Fruit fly (Drosophila melanogaster) whole organism, embryonic: Measurements from ENCODE around the gene Doc2.
A peak's percentile ranks its signal among the peaks of the same experiment; 100 is the strongest.

Experiments used
- Blimp-1 ChIP-seq: fragments of 200-800 bp; sonication (Bioruptor generic); optimal IDR thresholded peaks from 3 replicates; lab custom pipeline; 2018; ENCODE audit warnings: missing biosample characterization, missing genetic modification characterization, mild to moderate bottlenecking, moderate library complexity, missing genetic modification reagents
- CG10274 ChIP-seq: fragments of 200-800 bp; sonication (Bioruptor generic); optimal IDR thresholded peaks from 3 replicates; lab custom pipeline; 2017; ENCODE audit warnings: missing biosample characterization, mild to moderate bottlenecking, missing genetic modification characterization
- CG10321 ChIP-seq: fragments of 200-800 bp; sonication (Bioruptor generic); IDR thresholded peaks from 2 replicates; pipeline ENCODE4 v1.3.6; 2022; ENCODE audit warnings: missing biosample characterization, missing genetic modification characterization
- CG10543 ChIP-seq: fragments of 200-800 bp; sonication (Bioruptor generic); optimal IDR thresholded peaks from 3 replicates; lab custom pipeline; 2017; ENCODE audit warnings: missing biosample characterization, mild to moderate bottlenecking, missing genetic modification characterization, moderate library complexity
- CG10959 ChIP-seq: fragments of 200-800 bp; sonication (Bioruptor generic); IDR thresholded peaks from 2 replicates; pipeline ENCODE4 v1.3.6; 2022; ENCODE audit warnings: missing biosample characterization, missing genetic modification characterization
- CG12391 ChIP-seq: fragments of 200-800 bp; sonication (Bioruptor generic); optimal IDR thresholded peaks from 3 replicates; lab custom pipeline; 2018; ENCODE audit warnings: missing biosample characterization, mild to moderate bottlenecking, missing genetic modification characterization, moderate library complexity
- CG15479 ChIP-seq: fragments of 200-800 bp; sonication (Bioruptor generic); optimal IDR thresholded peaks from 3 replicates; lab custom pipeline; 2019; ENCODE audit warnings: missing biosample characterization, mild to moderate bottlenecking, missing genetic modification characterization, moderate library complexity
- CG15601 ChIP-seq: fragments of 200-800 bp; sonication (Bioruptor generic); optimal IDR thresholded peaks from 3 replicates; lab custom pipeline; 2019; ENCODE audit warnings: missing biosample characterization, mild to moderate bottlenecking, missing genetic modification characterization, moderate library complexity
- CG17359 ChIP-seq: fragments of 200-800 bp; sonication (Bioruptor generic); optimal IDR thresholded peaks from 3 replicates; lab custom pipeline; 2018; ENCODE audit warnings: missing biosample characterization, mild to moderate bottlenecking, missing genetic modification characterization, moderate library complexity
- CG17802 ChIP-seq: fragments of 200-800 bp; sonication (Bioruptor generic); optimal IDR thresholded peaks from 2 replicates; lab custom pipeline; 2018; ENCODE audit warnings: missing biosample characterization, mild to moderate bottlenecking, missing genetic modification characterization, moderate library complexity
- CG1792 ChIP-seq: fragments of 200-800 bp; sonication (Bioruptor generic); optimal IDR thresholded peaks from 2 replicates; lab custom pipeline; 2016; ENCODE audit warnings: missing biosample characterization, missing genetic modification characterization
- CG18619 ChIP-seq: fragments of 200-800 bp; sonication (Bioruptor generic); optimal IDR thresholded peaks from 3 replicates; lab custom pipeline; 2017; ENCODE audit warnings: missing biosample characterization, mild to moderate bottlenecking, missing genetic modification characterization
- CG18764 ChIP-seq: fragments of 200-800 bp; sonication (Bioruptor generic); optimal IDR thresholded peaks from 3 replicates; lab custom pipeline; 2016; ENCODE audit warnings: missing biosample characterization, missing genetic modification characterization
- CG2875 ChIP-seq: fragments of 200-800 bp; sonication (Bioruptor generic); optimal IDR thresholded peaks from 2 replicates; lab custom pipeline; 2017; ENCODE audit warnings: missing biosample characterization, mild to moderate bottlenecking, missing genetic modification characterization, missing genetic modification reagents
- CG3281 ChIP-seq: fragments of 200-800 bp; sonication (Bioruptor generic); optimal IDR thresholded peaks from 3 replicates; lab custom pipeline; 2017; ENCODE audit warnings: missing biosample characterization, mild to moderate bottlenecking, missing genetic modification characterization
- CG33557 ChIP-seq: fragments of 200-800 bp; sonication (Bioruptor generic); optimal IDR thresholded peaks from 2 replicates; lab custom pipeline; 2019; ENCODE audit warnings: missing biosample characterization, mild to moderate bottlenecking, missing genetic modification characterization, moderate library complexity
- CG42726 ChIP-seq: fragments of 200-800 bp; sonication (Bioruptor generic); IDR thresholded peaks from 2 replicates; pipeline ENCODE4 v1.3.6; 2022; ENCODE audit warnings: missing biosample characterization, missing genetic modification characterization; ENCODE audit not compliant: partially characterized antibody
- CG4360 ChIP-seq: fragments of 200-800 bp; sonication (Bioruptor generic); IDR thresholded peaks from 2 replicates; pipeline ENCODE4 v1.3.6; 2022; ENCODE audit warnings: missing biosample characterization, missing genetic modification characterization
- CG4854 ChIP-seq: fragments of 200-800 bp; sonication (Bioruptor generic); optimal IDR thresholded peaks from 2 replicates; lab custom pipeline; 2016; ENCODE audit warnings: missing biosample characterization, missing genetic modification characterization, inconsistent platforms
- CG6791 ChIP-seq: fragments of 200-800 bp; sonication (Bioruptor generic); IDR thresholded peaks from 3 replicates; pipeline ENCODE4 v1.3.6; 2022; ENCODE audit warnings: missing biosample characterization, missing genetic modification characterization; ENCODE audit not compliant: partially characterized antibody
- CG7745 ChIP-seq: fragments of 200-800 bp; sonication (Bioruptor generic); optimal IDR thresholded peaks from 2 replicates; lab custom pipeline; 2018; ENCODE audit warnings: missing biosample characterization, mild to moderate bottlenecking, missing genetic modification characterization, moderate library complexity
- CG7963 ChIP-seq: fragments of 200-800 bp; sonication (Bioruptor generic); IDR thresholded peaks from 3 replicates; pipeline ENCODE4 v1.3.6; 2022; ENCODE audit warnings: missing biosample characterization, missing genetic modification characterization; ENCODE audit not compliant: partially characterized antibody
- CG9932 ChIP-seq: fragments of 200-800 bp; sonication (Bioruptor generic); IDR thresholded peaks from 2 replicates; pipeline ENCODE4 v1.3.6; 2022; ENCODE audit warnings: missing biosample characterization, missing genetic modification characterization
- Fer3 ChIP-seq: fragments of 200-800 bp; sonication (Bioruptor generic); optimal IDR thresholded peaks from 2 replicates; lab custom pipeline; 2018; ENCODE audit warnings: missing biosample characterization, mild to moderate bottlenecking, missing genetic modification characterization, moderate library complexity
- HmgD ChIP-seq: fragments of 200-800 bp; sonication (Bioruptor generic); optimal IDR thresholded peaks from 3 replicates; lab custom pipeline; 2016; ENCODE audit warnings: missing biosample characterization, missing genetic modification characterization
- Hr39 ChIP-seq: fragments of >200 bp; optimal IDR thresholded peaks from 2 replicates; lab custom pipeline; 2017
- Jarid2 ChIP-seq: fragments of 200-800 bp; sonication (Bioruptor generic); optimal IDR thresholded peaks from 3 replicates; lab custom pipeline; 2017; ENCODE audit warnings: mild to moderate bottlenecking, missing biosample characterization, missing genetic modification reagents, missing genetic modification characterization
- Meics ChIP-seq: fragments of 200-800 bp; sonication (Bioruptor generic); optimal IDR thresholded peaks from 2 replicates; lab custom pipeline; 2017; ENCODE audit warnings: missing biosample characterization, mild to moderate bottlenecking, missing genetic modification characterization
- Oli ChIP-seq: fragments of 200-800 bp; sonication (Bioruptor generic); optimal IDR thresholded peaks from 2 replicates; lab custom pipeline; 2018; ENCODE audit warnings: missing biosample characterization, mild to moderate bottlenecking, missing genetic modification characterization, moderate library complexity
- aop ChIP-seq: fragments of 200-800 bp; sonication (Bioruptor generic); IDR thresholded peaks from 2 replicates; pipeline ENCODE4 v1.3.6; 2022; ENCODE audit warnings: missing biosample characterization, missing genetic modification characterization
- ap ChIP-seq: fragments of 200-800 bp; sonication (Bioruptor generic); IDR thresholded peaks from 2 replicates; pipeline ENCODE4 v1.3.6; 2022; ENCODE audit warnings: missing biosample characterization, missing genetic modification characterization
- ara ChIP-seq: fragments of 200-800 bp; sonication (Bioruptor generic); IDR thresholded peaks from 2 replicates; pipeline ENCODE4 v1.3.6; 2022; ENCODE audit warnings: missing biosample characterization, missing genetic modification characterization
- az2 ChIP-seq: fragments of 200-800 bp; sonication (Bioruptor generic); optimal IDR thresholded peaks from 3 replicates; lab custom pipeline; 2016; ENCODE audit warnings: missing biosample characterization, missing genetic modification characterization
- cwo ChIP-seq: fragments of 200-800 bp; sonication (Bioruptor generic); optimal IDR thresholded peaks from 3 replicates; lab custom pipeline; 2017; ENCODE audit warnings: missing biosample characterization, missing genetic modification characterization, mild to moderate bottlenecking, moderate library complexity, missing genetic modification reagents
- fu2 ChIP-seq: fragments of 200-800 bp; sonication (Bioruptor generic); optimal IDR thresholded peaks from 2 replicates; lab custom pipeline; 2016; ENCODE audit warnings: missing biosample characterization, missing genetic modification characterization
- gfzf ChIP-seq: fragments of 200-800 bp; sonication (Bioruptor generic); optimal IDR thresholded peaks from 2 replicates; lab custom pipeline; 2016; ENCODE audit warnings: missing biosample characterization, mild to moderate bottlenecking, missing genetic modification characterization, moderate library complexity
- grn ChIP-seq: fragments of 200-800 bp; sonication (Bioruptor generic); optimal IDR thresholded peaks from 3 replicates; lab custom pipeline; 2017; ENCODE audit warnings: missing biosample characterization, missing genetic modification characterization
- gt ChIP-seq: fragments of 200-800 bp; sonication (Bioruptor generic); IDR thresholded peaks from 2 replicates; pipeline ENCODE4 v1.3.6; 2022; ENCODE audit warnings: missing biosample characterization, missing genetic modification characterization
- her ChIP-seq: fragments of 200-800 bp; sonication (Bioruptor generic); optimal IDR thresholded peaks from 2 replicates; lab custom pipeline; 2016; ENCODE audit warnings: missing biosample characterization, missing genetic modification characterization
- jigr1 ChIP-seq: fragments of 200-800 bp; sonication (Bioruptor generic); IDR thresholded peaks from 3 replicates; pipeline ENCODE4 v1.3.6; 2022; ENCODE audit warnings: missing biosample characterization, missing genetic modification characterization
- jing ChIP-seq: fragments of 200-800 bp; sonication (Bioruptor generic); optimal IDR thresholded peaks from 2 replicates; lab custom pipeline; 2018; ENCODE audit warnings: missing biosample characterization, mild to moderate bottlenecking, missing genetic modification characterization
- kay ChIP-seq: fragments of 200-800 bp; sonication (Bioruptor generic); optimal IDR thresholded peaks from 2 replicates; lab custom pipeline; 2016; ENCODE audit warnings: missing biosample characterization, missing genetic modification characterization
- lab ChIP-seq: fragments of 200-800 bp; sonication (Bioruptor generic); optimal IDR thresholded peaks from 3 replicates; lab custom pipeline; 2017; ENCODE audit warnings: missing biosample characterization, missing genetic modification characterization, mild to moderate bottlenecking, moderate library complexity, missing genetic modification reagents
- lmd ChIP-seq: fragments of 200-800 bp; sonication (Bioruptor generic); IDR thresholded peaks from 2 replicates; pipeline ENCODE4 v1.3.6; 2022; ENCODE audit warnings: missing biosample characterization, missing genetic modification characterization
- mirr ChIP-seq: fragments of 200-800 bp; sonication (Bioruptor generic); optimal IDR thresholded peaks from 3 replicates; lab custom pipeline; 2018; ENCODE audit warnings: missing biosample characterization, mild to moderate bottlenecking, missing genetic modification characterization
- nerfin-2 ChIP-seq: fragments of 200-800 bp; sonication (Bioruptor generic); IDR thresholded peaks from 2 replicates; pipeline ENCODE4 v1.3.6; 2022; ENCODE audit warnings: missing biosample characterization, missing genetic modification characterization; ENCODE audit not compliant: partially characterized antibody
- pan ChIP-seq, 4 experiments: fragments of >200 bp in 3 of 4; fragments of 200-800 bp in 1 of 4; sonication (Bioruptor generic) in 1 of 4; optimal IDR thresholded peaks in 3 of 4; IDR thresholded peaks in 1 of 4; 2 replicates each; pipeline versions ENCODE4 v1.3.6 to Lab custom; 2017 to 2022; ENCODE audit warnings: missing biosample characterization in 2 of 4, missing genetic modification characterization in 2 of 4, mixed read lengths in 1 of 4
- tap ChIP-seq: fragments of 200-800 bp; optimal IDR thresholded peaks from 3 replicates; lab custom pipeline; 2019; ENCODE audit warnings: missing biosample characterization, mild to moderate bottlenecking, missing genetic modification characterization, moderate library complexity
- tna ChIP-seq: fragments of 200-800 bp; sonication (Bioruptor generic); IDR thresholded peaks from 2 replicates; pipeline ENCODE4 v1.3.6; 2022; ENCODE audit warnings: missing biosample characterization, missing genetic modification characterization; ENCODE audit not compliant: partially characterized antibody
- trem ChIP-seq: fragments of 200-800 bp; optimal IDR thresholded peaks from 3 replicates; lab custom pipeline; 2019; ENCODE audit warnings: missing biosample characterization, mild to moderate bottlenecking, missing genetic modification characterization, moderate library complexity

Doc2 gene

dm6 chr3L:9023627-9024026 lies 4.6 kb upstream of the Doc2 start (continued):
- TF ChIP-seq az2 (GFP tag; lab: Kevin White, UChicago) (peak; percentile 71), HmgD (GFP tag; lab: Kevin White, UChicago) (no peak), CG2875 (GFP tag; lab: Kevin White, UChicago) (peak; percentile 46), CG15601 (tag; lab: Kevin White, UChicago) (peak; percentile 49), pan (optimal IDR thresholded peaks at IDR 0.05; lab: Kevin White, UChicago) (no peak), pan (GFP tag; optimal IDR thresholded peaks at IDR 0.05 in 1 of 2, IDR thresholded peaks at IDR 0.05 in 1 of 2) (peak in 1 of 2 experiments; percentile 60), gt (GFP tag; lab: Robert Waterston, UW) (no peak), CG7745 (tag; lab: Kevin White, UChicago) (no peak), grn (peak; percentile 25), Fer3 (tag; lab: Kevin White, UChicago) (peak; percentile 15), CG3281 (GFP tag; lab: Kevin White, UChicago) (peak; percentile 35), CG10959 (GFP tag; lab: Robert Waterston, UW) (peak; percentile 87), her (GFP tag; lab: Kevin White, UChicago) (no peak), CG18764 (GFP tag; lab: Kevin White, UChicago) (no peak), jing (GFP tag; lab: Kevin White, UChicago) (peak; percentile 30), CG10543 (peak; percentile 6), CG4360 (GFP tag; lab: Robert Waterston, UW) (no peak), CG42726 (no peak), CG10274 (GFP tag; lab: Kevin White, UChicago) (peak; percentile 19), Hr39 (lab: Kevin White, UChicago) (no peak), mirr (GFP tag; lab: Kevin White, UChicago) (no peak), CG7963 (GFP tag; lab: Robert Waterston, UW) (no peak), Jarid2 (no peak), CG17802 (tag; lab: Kevin White, UChicago) (no peak), tap (peak; percentile 41), kay (GFP tag; lab: Kevin White, UChicago) (no peak), CG6791 (GFP tag; lab: Robert Waterston, UW) (no peak), CG17359 (tag; lab: Kevin White, UChicago) (peak; percentile 49), nerfin-2 (GFP tag; lab: Robert Waterston, UW) (no peak), gfzf (GFP tag; lab: Kevin White, UChicago) (no peak), CG15479 (GFP tag; lab: Kevin White, UChicago) (peak; percentile 80), ara (peak; percentile 87), fu2 (GFP tag; lab: Kevin White, UChicago) (no peak), tna (GFP tag; lab: Robert Waterston, UW) (no peak), CG1792 (peak; percentile 53), lab (GFP tag; lab: Kevin White, UChicago) (peak; percentile 43), CG12391 (tag; lab: Kevin White, UChicago) (peak; percentile 78), Blimp-1 (GFP tag; lab: Kevin White, UChicago) (peak; percentile 52), aop (no peak), lmd (GFP tag; lab: Robert Waterston, UW) (peak; percentile 54), CG9932 (GFP tag; lab: Robert Waterston, UW) (no peak), CG33557 (GFP tag; lab: Kevin White, UChicago) (peak; percentile 74), Meics (GFP tag; lab: Kevin White, UChicago) (peak; percentile 42), cwo (GFP tag; lab: Kevin White, UChicago) (peak; percentile 45), CG10321 (GFP tag; lab: Robert Waterston, UW) (no peak), ap (GFP tag; lab: Robert Waterston, UW) (0 out of 2 replicates have a peak, but pooled peaks have one; percentile 12), trem (tag; lab: Kevin White, UChicago) (peak; percentile 66), CG18619 (GFP tag; lab: Kevin White, UChicago) (peak; percentile 26), jigr1 (no peak), Oli (tag; lab: Kevin White, UChicago) (peak; percentile 56), CG4854 (GFP tag; lab: Kevin White, UChicago) (peak; percentile 29)
